Fruit fly (Drosophila melanogaster) whole organism, prepupa: ENCODE data around the gene CG44094.

Source experiments
- CG1621 ChIP-seq: fragments of 200-800 bp; sonication (Bioruptor generic); optimal IDR thresholded peaks from 3 replicates; lab custom pipeline; 2018; ENCODE audit warnings: missing biosample characterization, mild to moderate bottlenecking, missing genetic modification characterization
- CG8319 ChIP-seq: fragments of 200-800 bp; sonication (Bioruptor generic); optimal IDR thresholded peaks from 3 replicates; lab custom pipeline; 2016; ENCODE audit warnings: missing biosample characterization, missing genetic modification characterization
- Hr38 ChIP-seq: sonication (Bioruptor generic); optimal IDR thresholded peaks from 2 replicates; lab custom pipeline; 2016; ENCODE audit warnings: missing biosample characterization, missing genetic modification characterization
- Hr39 ChIP-seq: fragments of 200-800 bp; sonication (Bioruptor generic); optimal IDR thresholded peaks from 2 replicates; lab custom pipeline; 2016; ENCODE audit warnings: missing biosample characterization, missing genetic modification characterization
- Lpt ChIP-seq: fragments of 200-800 bp; sonication (Bioruptor generic); optimal IDR thresholded peaks from 3 replicates; lab custom pipeline; 2016; ENCODE audit warnings: missing biosample characterization, missing genetic modification characterization
- esn ChIP-seq: fragments of 200-800 bp; sonication (Bioruptor generic); optimal IDR thresholded peaks from 2 replicates; lab custom pipeline; 2016; ENCODE audit warnings: missing biosample characterization, mild to moderate bottlenecking, missing genetic modification characterization, moderate library complexity
- vri ChIP-seq: fragments of 200-800 bp; sonication (Bioruptor generic); optimal IDR thresholded peaks from 3 replicates; lab custom pipeline; 2016; ENCODE audit warnings: missing biosample characterization, mild to moderate bottlenecking, missing genetic modification characterization

dm6 chr3R:14580045-14580579, 3.7 kb upstream of the CG44094 start:
- TF ChIP-seq esn (GFP tag; lab: Kevin White, UChicago) (no peak), Hr38 (GFP tag; lab: Kevin White, UChicago) (no peak), Lpt (GFP tag; lab: Kevin White, UChicago) (no peak), vri (GFP tag; lab: Kevin White, UChicago) (no peak), CG8319 (GFP tag; lab: Kevin White, UChicago) (no peak), Hr39 (GFP tag; lab: Kevin White, UChicago) (no peak), CG1621 (tag; lab: Kevin White, UChicago) (no peak)
